Worm (Caenorhabditis elegans) whole organism, L3 larva: ENCODE results near the gene T20D4.15.

ENCODE experiments used
- ama-1 ChIP-seq: fragments of 150-350 bp; optimal IDR thresholded peaks from 2 replicates; lab custom pipeline; 2018
- fos-1 ChIP-seq: fragments of 150-350 bp; optimal IDR thresholded peaks from 2 replicates; lab custom pipeline; 2014; ENCODE audit warnings: missing biosample characterization, missing genetic modification characterization
- lin-15B ChIP-seq: fragments of 150-350 bp; optimal IDR thresholded peaks from 2 replicates; lab custom pipeline; 2014; ENCODE audit warnings: missing biosample characterization, missing genetic modification characterization
- lin-39 ChIP-seq: fragments of 150-350 bp; optimal IDR thresholded peaks from 2 replicates; lab custom pipeline; 2018; ENCODE audit warnings: missing biosample characterization, missing genetic modification reagents, missing genetic modification characterization
- nhr-237 ChIP-seq: fragments of 150-350 bp; optimal IDR thresholded peaks from 2 replicates; lab custom pipeline; 2014; ENCODE audit warnings: missing biosample characterization, missing genetic modification characterization
- skn-1 ChIP-seq: fragments of 150-350 bp; optimal IDR thresholded peaks from 2 replicates; lab custom pipeline; 2014; ENCODE audit warnings: missing biosample characterization, missing genetic modification characterization
- snpc-4 ChIP-seq: fragments of 150-350 bp; optimal IDR thresholded peaks from 2 replicates; lab custom pipeline; 2014; ENCODE audit warnings: missing biosample characterization, missing genetic modification characterization

DNA sequence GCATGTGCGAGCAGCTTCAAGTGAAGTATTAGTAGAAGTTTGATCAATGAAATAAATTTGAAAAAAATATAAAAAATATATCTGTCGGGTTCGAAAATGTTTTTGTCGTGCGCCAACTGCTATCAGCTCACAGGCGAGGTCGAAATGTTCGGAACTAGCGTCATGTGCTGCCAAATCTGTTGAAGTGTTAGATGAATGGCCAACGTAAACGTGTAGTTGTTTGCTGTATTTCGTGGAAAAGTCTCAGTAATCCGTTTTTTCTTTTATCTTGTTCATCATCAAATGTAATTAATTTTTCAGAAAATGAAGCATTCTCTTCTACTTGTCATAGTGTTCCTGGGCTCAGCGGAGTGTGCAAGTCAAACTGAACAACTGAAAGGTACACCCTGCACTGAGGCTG, 44.7 kb downstream of the T20D4.15 start, which contains the start of gene C17B7.15:
- TF ChIP-seq lin-39 (no peak), snpc-4 (tag; lab: Kevin White, UChicago) (no peak), ama-1 (lab: Kevin White, UChicago) (no peak), fos-1 (tag; lab: Kevin White, UChicago) (no peak), lin-15B (tag; lab: Kevin White, UChicago) (no peak), nhr-237 (tag; lab: Kevin White, UChicago) (no peak), skn-1 (tag; lab: Kevin White, UChicago) (no peak)
